Worm (Caenorhabditis elegans): ENCODE data around the gene K06H7.2.
A peak's percentile ranks its signal among the peaks of the same experiment; 100 is the strongest.

K06H7.2 gene

DNA sequence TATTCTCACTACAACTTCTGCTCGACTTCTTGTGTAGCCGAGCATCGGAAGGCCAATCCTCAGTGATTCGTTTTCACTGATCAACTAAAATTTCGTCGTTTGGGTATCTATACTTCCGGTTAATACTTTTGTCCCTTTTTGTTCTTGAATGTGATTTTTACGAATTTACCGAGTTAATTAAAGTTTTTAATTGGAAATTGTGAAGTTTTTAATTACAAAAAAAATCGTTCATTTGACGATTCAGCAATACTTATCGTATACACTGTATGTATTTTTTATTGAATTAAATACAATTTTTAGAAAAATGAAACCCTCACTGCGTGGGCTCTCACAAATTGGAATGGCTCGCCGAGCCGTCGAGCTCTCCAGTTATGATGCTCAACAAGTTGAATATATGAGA lies 2.0 kb upstream of the K06H7.2 start, which contains the start of gene idi-1:
Gene idi-1 (plus strand): TSS at position 301 of the 400 bp plus-strand sequence.
- TF ChIP-seq snu-23 (GFP tag; optimal IDR thresholded peaks at IDR 0.05) = no peak
- TF ChIP-seq nhr-71 (tag; optimal IDR thresholded peaks at IDR 0.05) = no peak
- TF ChIP-seq pag-3 (tag; optimal IDR thresholded peaks at IDR 0.05; ENCODE audit: borderline replicate concordance, insufficient read depth) = no peak
- no peak for TF ChIP-seq ama-1 (optimal IDR thresholded peaks at IDR 0.05)
- TF ChIP-seq nhr-237 (tag; optimal IDR thresholded peaks at IDR 0.05) = no peak
- no peak for TF ChIP-seq sptf-1 (tag; optimal IDR thresholded peaks at IDR 0.05)
- no peak for TF ChIP-seq elt-3 (tag; optimal IDR thresholded peaks at IDR 0.05)
- no peak for TF ChIP-seq zag-1 (tag; optimal IDR thresholded peaks at IDR 0.05)
- TF ChIP-seq hlh-17 (GFP tag; optimal IDR thresholded peaks at IDR 0.05; ENCODE audit: borderline replicate concordance) = no peak
- no peak for TF ChIP-seq F16B12.6 (tag; optimal IDR thresholded peaks at IDR 0.05)
- no peak for TF ChIP-seq pqm-1 (tag; optimal IDR thresholded peaks at IDR 0.05)
- TF ChIP-seq unc-30 (tag; optimal IDR thresholded peaks at IDR 0.05) = no peak
- no peak for TF ChIP-seq nhr-85 (tag)
- TF ChIP-seq ceh-82 (tag; optimal IDR thresholded peaks at IDR 0.05) = no peak
- TF ChIP-seq snpc-4 (tag; optimal IDR thresholded peaks at IDR 0.05) = no peak
- TF ChIP-seq tbx-2 (tag; optimal IDR thresholded peaks at IDR 0.05) = no peak

DNA sequence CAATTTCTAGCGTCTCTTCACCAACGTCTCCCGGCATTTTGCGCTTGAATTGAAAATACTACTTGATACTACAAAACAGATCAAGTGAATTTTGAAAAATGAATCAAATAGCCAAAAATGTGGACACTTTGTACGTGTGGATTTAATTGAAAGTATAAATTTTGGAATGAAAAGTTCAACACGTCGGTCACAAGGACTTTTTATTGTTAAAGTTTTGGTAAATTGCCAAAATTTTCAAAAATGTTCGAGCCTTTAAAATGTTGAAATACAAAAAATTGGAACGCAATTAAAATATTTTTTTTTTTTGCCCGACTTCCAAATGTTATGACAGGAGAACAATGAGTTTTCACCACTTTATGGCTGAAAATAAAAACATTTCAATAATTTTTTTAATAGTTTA lies 4.7 kb downstream of the K06H7.2 start, which contains the start of gene K06H7.8:
Gene K06H7.8 (minus strand): TSS at position 101 of the 400 bp plus-strand sequence.
- TF ChIP-seq efl-3 (GFP tag; optimal IDR thresholded peaks at IDR 0.05) (no peak), efl-1 (optimal IDR thresholded peaks at IDR 0.05) (no peak), efl-1 (GFP tag; optimal IDR thresholded peaks at IDR 0.05 in 1 of 2) (no peak), ceh-82 (tag; optimal IDR thresholded peaks at IDR 0.05) (no peak), lsy-2 (tag; optimal IDR thresholded peaks at IDR 0.05) (no peak), rnt-1 (tag; optimal IDR thresholded peaks at IDR 0.05) (no peak), mef-2 (tag; optimal IDR thresholded peaks at IDR 0.05) (no peak)

DNA sequence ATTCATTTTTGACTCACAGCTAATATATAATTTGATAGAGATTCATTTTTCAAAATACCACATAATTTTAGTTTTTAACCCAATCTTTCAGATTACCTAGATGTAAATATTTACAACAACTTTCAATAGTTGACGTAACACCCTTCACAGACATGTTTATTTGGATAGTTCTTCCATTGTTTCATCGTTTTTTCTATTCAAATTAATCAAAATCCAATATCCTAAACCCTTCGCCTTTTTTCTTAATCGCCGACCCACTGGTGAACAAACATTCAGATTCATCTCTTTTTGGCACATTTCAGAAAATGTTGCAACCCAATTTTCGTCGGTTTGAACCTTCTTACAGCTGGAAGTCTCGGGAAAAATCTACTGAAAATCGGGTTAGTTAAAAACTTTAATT lies 5.6 kb downstream of the K06H7.2 start, which contains the start of gene K06H7.1:
Gene K06H7.1 (plus strand): TSS at position 301 of the 400 bp plus-strand sequence.
- TF ChIP-seq ets-5 (GFP tag; IDR thresholded peaks at IDR 0.05) (no peak), efl-1 (optimal IDR thresholded peaks at IDR 0.05) (no peak), efl-1 (GFP tag; optimal IDR thresholded peaks at IDR 0.05 in 1 of 2) (peak in 1 of 2 experiments; percentile 3), vab-15 (tag; optimal IDR thresholded peaks at IDR 0.05) (no peak), lin-13 (GFP tag; optimal IDR thresholded peaks at IDR 0.05) (no peak)

DNA sequence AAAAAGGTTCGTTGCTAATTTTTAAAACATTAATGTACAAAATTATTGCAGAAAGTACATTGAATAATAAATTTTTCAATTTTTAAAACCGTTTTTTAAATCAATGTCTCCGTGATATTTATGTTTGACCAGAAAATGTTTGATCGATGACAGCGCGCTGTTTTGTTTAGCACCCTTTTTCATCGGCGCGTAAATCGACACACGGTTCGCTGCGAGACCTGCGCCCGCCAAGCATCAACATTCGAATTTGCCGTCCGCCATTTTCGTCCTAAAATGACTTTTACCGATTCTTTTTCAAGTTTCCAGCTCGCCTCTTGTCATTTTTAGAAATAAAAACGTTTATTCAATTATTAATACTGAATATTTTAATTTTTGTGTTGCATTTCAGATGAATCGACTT lies 7.6 kb downstream of the K06H7.2 start, which contains the start of gene plk-1:
Gene plk-1 (plus strand): TSS at position 389 of the 400 bp plus-strand sequence.
- TF ChIP-seq ztf-11 (tag; optimal IDR thresholded peaks at IDR 0.05) = no peak
- no peak for TF ChIP-seq swsn-7 (tag; optimal IDR thresholded peaks at IDR 0.05)
- TF ChIP-seq rnt-1 (tag; optimal IDR thresholded peaks at IDR 0.05) = peak; percentile 33
- peak; percentile 50 for TF ChIP-seq snu-23 (GFP tag; optimal IDR thresholded peaks at IDR 0.05)
- peak; percentile 14 for TF ChIP-seq lin-14 (GFP tag; optimal IDR thresholded peaks at IDR 0.05)
- peak; percentile 46 for TF ChIP-seq nhr-85 (tag)
- TF ChIP-seq nhr-47 (tag; optimal IDR thresholded peaks at IDR 0.05) = peak; percentile 29
- TF ChIP-seq nhr-11 (tag; optimal IDR thresholded peaks at IDR 0.05) = no peak
- peak; percentile 26 for TF ChIP-seq blmp-1 (tag; optimal IDR thresholded peaks at IDR 0.05)
- TF ChIP-seq dpl-1 (GFP tag; optimal IDR thresholded peaks at IDR 0.05) = peak; percentile 79 to 86 (median 82)
- TF ChIP-seq efl-1 (optimal IDR thresholded peaks at IDR 0.05) = peak; percentile 81 to 89
- TF ChIP-seq efl-1 (GFP tag; optimal IDR thresholded peaks at IDR 0.05 in 1 of 2) = peak; percentile 84 to 98
- TF ChIP-seq mep-1 (tag; optimal IDR thresholded peaks at IDR 0.05) = peak; percentile 19
- TF ChIP-seq xbp-1 (tag; optimal IDR thresholded peaks at IDR 0.05) = peak; percentile 18
- peak; percentile 15 for TF ChIP-seq F16B12.6 (tag; optimal IDR thresholded peaks at IDR 0.05)
- no peak for TF ChIP-seq nhr-12 (tag; optimal IDR thresholded peaks at IDR 0.05)
- no peak for TF ChIP-seq fos-1 (tag; optimal IDR thresholded peaks at IDR 0.05)
- TF ChIP-seq C16A3.4 (tag; optimal IDR thresholded peaks at IDR 0.05) = no peak
- TF ChIP-seq sptf-1 (tag; optimal IDR thresholded peaks at IDR 0.05) = no peak
- no peak for TF ChIP-seq ceh-90 (tag; optimal IDR thresholded peaks at IDR 0.05)
- TF ChIP-seq ceh-82 (tag; optimal IDR thresholded peaks at IDR 0.05) = peak in 1 of 3 experiments; percentile 25
- TF ChIP-seq mdl-1 (tag; optimal IDR thresholded peaks at IDR 0.05) = peak in 1 of 2 experiments; percentile 2
- peak; percentile 43 to 68 for TF ChIP-seq lsy-2 (tag; optimal IDR thresholded peaks at IDR 0.05)
- TF ChIP-seq lin-35 (GFP tag; optimal IDR thresholded peaks at IDR 0.05) = peak; percentile 72 to 91
- peak; percentile 22 for TF ChIP-seq nhr-20 (tag; optimal IDR thresholded peaks at IDR 0.05)
- TF ChIP-seq nhr-71 (tag; optimal IDR thresholded peaks at IDR 0.05) = peak; percentile 35
- TF ChIP-seq hlh-4 (tag; optimal IDR thresholded peaks at IDR 0.05) = no peak
